Fruit fly (Drosophila melanogaster) whole organism, embryonic: ENCODE measurements around the gene CG11158.

Experiments
- Antp ChIP-seq: fragments of 200-800 bp; sonication (Bioruptor generic); optimal IDR thresholded peaks from 3 replicates; lab custom pipeline; 2016; ENCODE audit warnings: missing biosample characterization, missing genetic modification characterization
- B-H2 ChIP-seq: fragments of 200-800 bp; sonication (Bioruptor generic); optimal IDR thresholded peaks from 2 replicates; lab custom pipeline; 2018; ENCODE audit warnings: missing biosample characterization, mild to moderate bottlenecking, missing genetic modification characterization
- Bgb ChIP-seq: fragments of 200-800 bp; sonication (Bioruptor generic); IDR thresholded peaks from 2 replicates; pipeline ENCODE4 v1.3.6; 2022; ENCODE audit warnings: missing biosample characterization, missing genetic modification characterization; ENCODE audit not compliant: partially characterized antibody
- CG10431 ChIP-seq: fragments of 200-800 bp; sonication (Bioruptor generic); optimal IDR thresholded peaks from 3 replicates; lab custom pipeline; 2018; ENCODE audit warnings: missing biosample characterization, mild to moderate bottlenecking, missing genetic modification characterization
- CG10979 ChIP-seq: fragments of 200-800 bp; sonication (Bioruptor generic); optimal IDR thresholded peaks from 2 replicates; lab custom pipeline; 2018; ENCODE audit warnings: missing biosample characterization, mild to moderate bottlenecking, missing genetic modification characterization, moderate library complexity
- CG11696 ChIP-seq: fragments of 200-800 bp; sonication (Bioruptor generic); IDR thresholded peaks from 2 replicates; pipeline ENCODE4 v1.3.6; 2022; ENCODE audit warnings: missing biosample characterization, missing genetic modification characterization
- CG12942 ChIP-seq: fragments of 200-800 bp; sonication (Bioruptor generic); optimal IDR thresholded peaks from 3 replicates; lab custom pipeline; 2016; ENCODE audit warnings: missing biosample characterization, missing genetic modification characterization
- CG15073 ChIP-seq: fragments of 200-800 bp; sonication (Bioruptor generic); optimal IDR thresholded peaks from 2 replicates; lab custom pipeline; 2016; ENCODE audit warnings: missing biosample characterization, missing genetic modification characterization
- CG1602 ChIP-seq: fragments of 200-800 bp; sonication (Bioruptor generic); optimal IDR thresholded peaks from 3 replicates; lab custom pipeline; 2016; ENCODE audit warnings: missing biosample characterization, missing genetic modification characterization
- CG17385 ChIP-seq: fragments of 200-800 bp; sonication (Bioruptor generic); optimal IDR thresholded peaks from 3 replicates; lab custom pipeline; 2018; ENCODE audit warnings: missing biosample characterization, mild to moderate bottlenecking, missing genetic modification characterization
- CG1832 ChIP-seq: fragments of 200-800 bp; sonication (Bioruptor generic); optimal IDR thresholded peaks from 2 replicates; lab custom pipeline; 2017; ENCODE audit warnings: missing biosample characterization, mild to moderate bottlenecking, missing genetic modification characterization, inconsistent platforms
- CG18476 ChIP-seq: fragments of 200-800 bp; sonication (Bioruptor generic); optimal IDR thresholded peaks from 2 replicates; lab custom pipeline; 2016; ENCODE audit warnings: missing biosample characterization, mild to moderate bottlenecking, missing genetic modification characterization
- CG2116 ChIP-seq: fragments of 200-800 bp; sonication (Bioruptor generic); optimal IDR thresholded peaks from 3 replicates; lab custom pipeline; 2018; ENCODE audit warnings: missing biosample characterization, mild to moderate bottlenecking, missing genetic modification characterization
- CG2120 ChIP-seq: fragments of 200-800 bp; sonication (Bioruptor generic); optimal IDR thresholded peaks from 3 replicates; lab custom pipeline; 2016; ENCODE audit warnings: missing biosample characterization, missing genetic modification characterization
- CG30403 ChIP-seq: fragments of 200-800 bp; sonication (Bioruptor generic); optimal IDR thresholded peaks from 3 replicates; lab custom pipeline; 2016; ENCODE audit warnings: missing biosample characterization, missing genetic modification characterization
- CG34224 ChIP-seq: fragments of 200-800 bp; sonication (Bioruptor generic); IDR thresholded peaks from 3 replicates; pipeline ENCODE4 v1.3.6; 2022; ENCODE audit warnings: missing biosample characterization, missing genetic modification characterization; ENCODE audit not compliant: partially characterized antibody
- CG4282 ChIP-seq: fragments of 200-800 bp; sonication (Bioruptor generic); optimal IDR thresholded peaks from 2 replicates; lab custom pipeline; 2016; ENCODE audit warnings: missing biosample characterization, missing genetic modification characterization
- CG6175 ChIP-seq: fragments of 200-800 bp; sonication (Bioruptor generic); IDR thresholded peaks from 3 replicates; pipeline ENCODE4 v1.3.6; 2022; ENCODE audit warnings: missing biosample characterization, missing genetic modification characterization
- CG6254 ChIP-seq: fragments of 200-800 bp; sonication (Bioruptor generic); optimal IDR thresholded peaks from 3 replicates; lab custom pipeline; 2017; ENCODE audit warnings: mild to moderate bottlenecking, missing biosample characterization, missing genetic modification reagents, missing genetic modification characterization
- CG6654 ChIP-seq: fragments of 200-800 bp; sonication (Bioruptor generic); optimal IDR thresholded peaks from 2 replicates; lab custom pipeline; 2017; ENCODE audit warnings: missing biosample characterization, mild to moderate bottlenecking, missing genetic modification characterization
- CG6689 ChIP-seq: fragments of 200-800 bp; sonication (Bioruptor generic); IDR thresholded peaks from 2 replicates; pipeline ENCODE4 v1.3.6; 2022; ENCODE audit warnings: missing biosample characterization, missing genetic modification characterization
- CG8478 ChIP-seq: fragments of >200 bp; optimal IDR thresholded peaks from 2 replicates; lab custom pipeline; 2018
- CG9215 ChIP-seq: fragments of 200-800 bp; sonication (Bioruptor generic); IDR thresholded peaks from 2 replicates; pipeline ENCODE4 v1.3.6; 2022; ENCODE audit warnings: missing biosample characterization, missing genetic modification characterization
- CG9797 ChIP-seq: fragments of 200-800 bp; sonication (Bioruptor generic); optimal IDR thresholded peaks from 3 replicates; lab custom pipeline; 2018; ENCODE audit warnings: missing biosample characterization, mild to moderate bottlenecking, missing genetic modification characterization
- D ChIP-seq, 2 experiments: fragments of 200-800 bp in 1 of 2; fragments of >200 bp in 1 of 2; sonication (Bioruptor generic) in 1 of 2; optimal IDR thresholded peaks; 2 replicates in 1 of 2; 3 replicates in 1 of 2; lab custom pipeline; 2017; ENCODE audit warnings: mild to moderate bottlenecking in 1 of 2, missing biosample characterization in 1 of 2, missing genetic modification characterization in 1 of 2, missing genetic modification reagents in 1 of 2
- HLH3B ChIP-seq: fragments of 200-800 bp; sonication (Bioruptor generic); IDR thresholded peaks from 2 replicates; pipeline ENCODE4 v1.3.6; 2022; ENCODE audit warnings: missing biosample characterization, missing genetic modification characterization
- HmgD ChIP-seq: fragments of 200-800 bp; sonication (Bioruptor generic); optimal IDR thresholded peaks from 3 replicates; lab custom pipeline; 2016; ENCODE audit warnings: missing biosample characterization, missing genetic modification characterization
- Hmr ChIP-seq: fragments of 200-800 bp; sonication (Bioruptor generic); optimal IDR thresholded peaks from 3 replicates; lab custom pipeline; 2017; ENCODE audit warnings: mild to moderate bottlenecking, missing biosample characterization, missing genetic modification reagents, missing genetic modification characterization
- Med ChIP-seq: fragments of 200-800 bp; sonication (Bioruptor generic); peaks from one replicate; lab custom pipeline; 2016; ENCODE audit warnings: missing biosample characterization, missing genetic modification characterization, mild to moderate bottlenecking, inconsistent platforms, moderate library complexity
- Mes4 ChIP-seq: fragments of 200-800 bp; sonication (Bioruptor generic); optimal IDR thresholded peaks from 2 replicates; lab custom pipeline; 2016; ENCODE audit warnings: missing biosample characterization, missing genetic modification characterization
- Mrtf ChIP-seq: fragments of 200-800 bp; sonication (Bioruptor generic); IDR thresholded peaks from 3 replicates; pipeline ENCODE4 v1.3.6; 2022; ENCODE audit warnings: missing biosample characterization, missing genetic modification characterization
- NK7.1 ChIP-seq: fragments of 200-800 bp; sonication (Bioruptor generic); optimal IDR thresholded peaks from 3 replicates; lab custom pipeline; 2016; ENCODE audit warnings: missing biosample characterization, missing genetic modification characterization
- PHDP ChIP-seq: fragments of 200-800 bp; sonication (Bioruptor generic); optimal IDR thresholded peaks from 3 replicates; lab custom pipeline; 2018; ENCODE audit warnings: missing biosample characterization, mild to moderate bottlenecking, missing genetic modification characterization, moderate library complexity
- Rfx ChIP-seq: fragments of 200-800 bp; sonication (Bioruptor generic); IDR thresholded peaks from 2 replicates; pipeline ENCODE4 v1.3.6; 2022; ENCODE audit warnings: missing biosample characterization, missing genetic modification characterization
- Spps ChIP-seq: fragments of 200-800 bp; sonication (Bioruptor generic); optimal IDR thresholded peaks from 2 replicates; lab custom pipeline; 2018; ENCODE audit warnings: missing biosample characterization, mild to moderate bottlenecking, missing genetic modification characterization
- bcd ChIP-seq: fragments of 200-800 bp; sonication (Bioruptor generic); optimal IDR thresholded peaks from 2 replicates; lab custom pipeline; 2017; ENCODE audit warnings: missing biosample characterization, mild to moderate bottlenecking, missing genetic modification characterization
- cg ChIP-seq: fragments of 200-800 bp; sonication (Bioruptor generic); optimal IDR thresholded peaks from 3 replicates; lab custom pipeline; 2019; ENCODE audit warnings: missing biosample characterization, mild to moderate bottlenecking, missing genetic modification characterization, moderate library complexity
- chif ChIP-seq, 2 experiments: fragments of 200-800 bp; sonication (Bioruptor generic); optimal IDR thresholded peaks; 3 replicates each; lab custom pipeline; 2016; ENCODE audit warnings: missing biosample characterization in 2 of 2, missing genetic modification characterization in 2 of 2
- chm ChIP-seq: fragments of 200-800 bp; sonication (Bioruptor generic); IDR thresholded peaks from 2 replicates; pipeline ENCODE4 v1.3.6; 2022; ENCODE audit warnings: missing biosample characterization, missing genetic modification characterization
- dimm ChIP-seq: fragments of 200-800 bp; sonication (Bioruptor generic); IDR thresholded peaks from 2 replicates; pipeline ENCODE4 v1.3.6; 2022; ENCODE audit warnings: missing biosample characterization, missing genetic modification characterization
- dmrt99B ChIP-seq: fragments of 200-800 bp; sonication (Bioruptor generic); optimal IDR thresholded peaks from 2 replicates; lab custom pipeline; 2018; ENCODE audit warnings: missing biosample characterization, mild to moderate bottlenecking, missing genetic modification characterization, moderate library complexity
- gem ChIP-seq: fragments of 200-800 bp; sonication (Bioruptor generic); optimal IDR thresholded peaks from 2 replicates; lab custom pipeline; 2019; ENCODE audit warnings: missing biosample characterization, mild to moderate bottlenecking, missing genetic modification characterization, moderate library complexity
- gt ChIP-seq: fragments of 200-800 bp; sonication (Bioruptor generic); IDR thresholded peaks from 2 replicates; pipeline ENCODE4 v1.3.6; 2022; ENCODE audit warnings: missing biosample characterization, missing genetic modification characterization
- ind ChIP-seq: fragments of 200-800 bp; sonication (Bioruptor generic); optimal IDR thresholded peaks from 3 replicates; lab custom pipeline; 2016; ENCODE audit warnings: missing biosample characterization, missing genetic modification characterization
- mam ChIP-seq: fragments of 200-800 bp; sonication (Bioruptor generic); optimal IDR thresholded peaks from 3 replicates; lab custom pipeline; 2016; ENCODE audit warnings: missing biosample characterization, missing genetic modification characterization
- pho ChIP-seq: fragments of 200-800 bp; sonication (Bioruptor generic); optimal IDR thresholded peaks from 2 replicates; lab custom pipeline; 2016; ENCODE audit warnings: missing biosample characterization, missing genetic modification characterization
- pzg ChIP-seq: fragments of 200-800 bp; sonication (Bioruptor generic); optimal IDR thresholded peaks from 3 replicates; lab custom pipeline; 2018; ENCODE audit warnings: missing biosample characterization, mild to moderate bottlenecking, missing genetic modification characterization, moderate library complexity
- schlank ChIP-seq: fragments of 200-800 bp; sonication (Bioruptor generic); optimal IDR thresholded peaks from 2 replicates; lab custom pipeline; 2018; ENCODE audit warnings: missing biosample characterization, mild to moderate bottlenecking, missing genetic modification characterization
- so ChIP-seq: fragments of 200-800 bp; sonication (Bioruptor generic); IDR thresholded peaks from 3 replicates; pipeline ENCODE4 v1.3.6; 2022; ENCODE audit warnings: missing biosample characterization, missing genetic modification characterization
- unpg ChIP-seq: fragments of 200-800 bp; sonication (Bioruptor generic); optimal IDR thresholded peaks from 3 replicates; lab custom pipeline; 2018; ENCODE audit warnings: missing biosample characterization, mild to moderate bottlenecking, missing genetic modification characterization, moderate library complexity
- zfh1 ChIP-seq: fragments of 200-800 bp; sonication (Bioruptor generic); IDR thresholded peaks from 3 replicates; pipeline ENCODE4 v1.3.6; 2022; ENCODE audit warnings: missing biosample characterization, missing genetic modification characterization

The CG11158 gene

dm6 chrX:13643961-13644360 lies 38.8 kb upstream of the CG11158 start (continued):
- no peak; the same call in 1 of the 2 replicates for TF ChIP-seq Bgb (GFP tag; lab: Robert Waterston, UW)
- no peak for TF ChIP-seq CG34224 (GFP tag; lab: Robert Waterston, UW)
- TF ChIP-seq CG2116 (GFP tag; lab: Kevin White, UChicago) = no peak
- no peak for TF ChIP-seq Mrtf (GFP tag; lab: Robert Waterston, UW)
- peak; percentile 67 for TF ChIP-seq dmrt99B (tag; lab: Kevin White, UChicago)
- no peak for TF ChIP-seq B-H2 (GFP tag; lab: Kevin White, UChicago)
- no peak for TF ChIP-seq CG9215 (GFP tag; lab: Robert Waterston, UW)
- TF ChIP-seq Med = peak; percentile 87
- peak; percentile 39 for TF ChIP-seq CG6254 (GFP tag; lab: Kevin White, UChicago)
- TF ChIP-seq CG6654 (GFP tag; lab: Kevin White, UChicago) = no peak
- TF ChIP-seq CG1602 = peak; percentile 38
- no peak for TF ChIP-seq gt
- no peak for TF ChIP-seq HmgD
- TF ChIP-seq chm (GFP tag; lab: Robert Waterston, UW) = 0 out of 2 replicates have a peak, but pooled peaks have one; percentile 59
- TF ChIP-seq HLH3B (GFP tag; lab: Robert Waterston, UW) = peak; percentile 54
- TF ChIP-seq chif (GFP tag; optimal IDR thresholded peaks at IDR 0.05; lab: Kevin White, UChicago) = peak in 1 of 2 experiments; percentile 51
- TF ChIP-seq unpg = peak; percentile 40
- TF ChIP-seq CG11696 = 0 out of 2 replicates have a peak, but pooled peaks have one; percentile 43
- TF ChIP-seq so (GFP tag; lab: Robert Waterston, UW) = peak; percentile 67; the same call in 1 of the 3 replicates
- TF ChIP-seq CG9797 (GFP tag; lab: Kevin White, UChicago) = no peak
- TF ChIP-seq PHDP (tag; lab: Kevin White, UChicago) = peak; percentile 45
- no peak for TF ChIP-seq CG1832 (GFP tag; lab: Kevin White, UChicago)
- TF ChIP-seq bcd = peak; percentile 45
- TF ChIP-seq NK7.1 (GFP tag; lab: Kevin White, UChicago) = peak; percentile 52
- TF ChIP-seq Antp (GFP tag; lab: Kevin White, UChicago) = peak; percentile 34
- peak; percentile 12 for TF ChIP-seq Hmr (GFP tag; lab: Kevin White, UChicago)
- TF ChIP-seq CG4282 = no peak
- no peak for TF ChIP-seq CG6175 (GFP tag; lab: Robert Waterston, UW)
- TF ChIP-seq CG18476 = peak; percentile 44
- peak; percentile 80 for TF ChIP-seq Rfx
- TF ChIP-seq zfh1 = peak; percentile 70; the same call in 2 of the 3 replicates
- TF ChIP-seq CG10431 (GFP tag; lab: Kevin White, UChicago) = no peak
- TF ChIP-seq schlank = no peak
- TF ChIP-seq cg (GFP tag; lab: Kevin White, UChicago) = no peak
- peak; percentile 38 for TF ChIP-seq CG2120
- TF ChIP-seq dimm (GFP tag; lab: Robert Waterston, UW) = 0 out of 2 replicates have a peak, but pooled peaks have one; percentile 24
- TF ChIP-seq pho = no peak
- TF ChIP-seq mam (GFP tag; lab: Kevin White, UChicago) = no peak
- peak; percentile 63 for TF ChIP-seq CG10979
- TF ChIP-seq CG15073 (GFP tag; lab: Kevin White, UChicago) = no peak
- no peak for TF ChIP-seq D (optimal IDR thresholded peaks at IDR 0.05; lab: Kevin White, UChicago)
- TF ChIP-seq D (GFP tag; optimal IDR thresholded peaks at IDR 0.05; lab: Kevin White, UChicago) = peak; percentile 28
- TF ChIP-seq pzg (GFP tag; lab: Kevin White, UChicago) = no peak
- TF ChIP-seq CG8478 = no peak
- TF ChIP-seq CG17385 (GFP tag; lab: Kevin White, UChicago) = peak; percentile 14
- TF ChIP-seq Spps (tag; lab: Kevin White, UChicago) = peak; percentile 21
- TF ChIP-seq CG30403 = peak; percentile 54
- TF ChIP-seq Mes4 (GFP tag; lab: Kevin White, UChicago) = no peak
- TF ChIP-seq CG6689 (GFP tag; lab: Robert Waterston, UW) = peak; percentile 71
- peak; percentile 63 for TF ChIP-seq ind (GFP tag; lab: Kevin White, UChicago)
- TF ChIP-seq gem (tag; lab: Kevin White, UChicago) = peak; percentile 64
- peak; percentile 11 for TF ChIP-seq CG12942
